Fruit fly (Drosophila melanogaster): ENCODE data around the gene Lk6.

The Lk6 gene

DNA sequence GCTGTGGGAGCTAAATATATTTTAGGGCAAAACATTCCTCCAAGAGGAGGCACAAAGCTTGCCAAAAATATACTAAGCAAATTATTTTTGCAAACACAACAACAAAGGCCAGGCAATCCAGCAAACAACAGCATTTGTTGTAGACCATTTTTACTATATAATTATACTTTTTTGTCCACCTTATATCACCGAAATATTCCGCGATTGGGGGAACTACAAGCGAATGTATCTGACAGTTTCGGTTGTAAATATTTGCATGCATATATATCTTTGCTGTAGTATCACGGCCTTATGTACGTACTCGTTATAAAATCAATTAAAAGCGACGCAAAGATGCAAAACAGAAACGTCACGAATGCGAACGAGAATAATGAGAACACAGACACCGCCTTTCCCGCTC lies 48.2 kb upstream of the Lk6 start:
- TF ChIP-seq klu (GFP tag; IDR thresholded peaks at IDR 0.05): no peak
- TF ChIP-seq Pdp1 (GFP tag; optimal IDR thresholded peaks at IDR 0.05): no peak
- no peak for TF ChIP-seq CG7839 (tag; optimal IDR thresholded peaks at IDR 0.05)

DNA sequence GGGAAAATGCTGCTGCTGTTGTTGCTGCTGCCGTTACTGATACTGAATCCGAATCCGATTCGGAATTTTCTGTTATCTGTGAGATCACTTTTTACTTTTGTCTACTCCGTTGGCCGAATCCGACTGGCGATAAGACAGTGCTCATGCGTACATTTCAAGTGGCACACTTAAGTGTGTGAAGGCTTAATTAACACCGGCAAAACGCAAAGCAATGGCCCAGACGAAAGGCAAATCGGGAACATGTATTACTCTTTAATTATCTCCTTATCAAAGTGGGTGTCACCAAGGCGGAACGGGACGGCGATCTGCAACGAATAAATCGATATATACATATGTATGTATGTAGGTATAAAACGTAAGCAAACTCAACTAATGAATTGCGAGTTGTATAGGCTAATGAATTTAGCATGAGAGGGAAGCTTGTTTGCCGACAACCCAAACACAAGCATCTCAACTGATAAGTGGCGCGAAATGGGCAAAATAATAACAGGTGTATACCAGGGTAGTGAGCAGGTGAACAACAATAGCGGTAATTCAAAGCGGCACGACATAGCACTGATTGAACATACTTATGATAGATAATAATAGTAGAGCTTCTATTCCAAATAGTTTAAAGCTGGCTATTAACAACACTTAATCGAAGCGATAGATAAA lies 46.7 kb upstream of the Lk6 start:
- no peak for TF ChIP-seq Sry-β (GFP tag; optimal IDR thresholded peaks at IDR 0.05)
- no peak for TF ChIP-seq dmrt99B (tag; optimal IDR thresholded peaks at IDR 0.05)
- TF ChIP-seq Tbp (GFP tag; optimal IDR thresholded peaks at IDR 0.05): no peak
- no peak for TF ChIP-seq Trl (optimal IDR thresholded peaks at IDR 0.05)
- no peak for TF ChIP-seq Trl (GFP tag; optimal IDR thresholded peaks at IDR 0.05)
- TF ChIP-seq exex (tag; optimal IDR thresholded peaks at IDR 0.05): peak; percentile 89
- peak; percentile 40 for TF ChIP-seq sens (GFP tag)
- TF ChIP-seq Sry-δ (GFP tag; optimal IDR thresholded peaks at IDR 0.05): no peak
- TF ChIP-seq abd-A (tag; optimal IDR thresholded peaks at IDR 0.05): no peak
- 0 out of 3 replicates have a peak, but pooled peaks have one; percentile 19 for TF ChIP-seq vnd (GFP tag; IDR thresholded peaks at IDR 0.05; ENCODE audit: partially characterized antibody)
- TF ChIP-seq Hand (GFP tag; optimal IDR thresholded peaks at IDR 0.05): no peak
- TF ChIP-seq oc (tag; optimal IDR thresholded peaks at IDR 0.05): no peak
- peak; percentile 59 for TF ChIP-seq CG18599 (GFP tag; optimal IDR thresholded peaks at IDR 0.05)
- no peak for TF ChIP-seq CG18619 (GFP tag; optimal IDR thresholded peaks at IDR 0.05)
- no peak for TF ChIP-seq Dek (tag; optimal IDR thresholded peaks at IDR 0.05)
- TF ChIP-seq grn (GFP tag; optimal IDR thresholded peaks at IDR 0.05): peak; percentile 88
- TF ChIP-seq CoRest (tag; optimal IDR thresholded peaks at IDR 0.05): no peak
- peak; percentile 12 for TF ChIP-seq lab (GFP tag; optimal IDR thresholded peaks at IDR 0.05)
- no peak for TF ChIP-seq Gsc (GFP tag; IDR thresholded peaks at IDR 0.05)
- no peak for TF ChIP-seq nerfin-2 (GFP tag; IDR thresholded peaks at IDR 0.05; ENCODE audit: partially characterized antibody)
- TF ChIP-seq Scr (GFP tag; IDR thresholded peaks at IDR 0.05; ENCODE audit: partially characterized antibody): no peak
- TF ChIP-seq Rfx (GFP tag; IDR thresholded peaks at IDR 0.05): no peak
- TF ChIP-seq Optix (GFP tag; IDR thresholded peaks at IDR 0.05): no peak
- TF ChIP-seq CG11723 (GFP tag; optimal IDR thresholded peaks at IDR 0.05): no peak
- no peak for TF ChIP-seq Stat92E (GFP tag; optimal IDR thresholded peaks at IDR 0.05)
- peak; percentile 75 for TF ChIP-seq mirr (GFP tag; optimal IDR thresholded peaks at IDR 0.05)
- no peak for TF ChIP-seq ase (GFP tag; IDR thresholded peaks at IDR 0.05)
- no peak for TF ChIP-seq CG2712 (tag; optimal IDR thresholded peaks at IDR 0.05)
- TF ChIP-seq CG15073 (GFP tag; optimal IDR thresholded peaks at IDR 0.05): no peak
- no peak for TF ChIP-seq ham (GFP tag; IDR thresholded peaks at IDR 0.05)
- TF ChIP-seq lbe (GFP tag; optimal IDR thresholded peaks at IDR 0.05): no peak
- TF ChIP-seq hkb (optimal IDR thresholded peaks at IDR 0.05): no peak
- no peak for TF ChIP-seq hkb (GFP tag; IDR thresholded peaks at IDR 0.05)
- no peak for TF ChIP-seq CG10366 (GFP tag; IDR thresholded peaks at IDR 0.05)
- TF ChIP-seq TFAM (GFP tag; optimal IDR thresholded peaks at IDR 0.05): no peak
- TF ChIP-seq sug (tag; optimal IDR thresholded peaks at IDR 0.05): peak; percentile 21
- TF ChIP-seq CG8359 (GFP tag; optimal IDR thresholded peaks at IDR 0.05; ENCODE audit: borderline replicate concordance): no peak
- no peak for TF ChIP-seq Fer3 (tag; optimal IDR thresholded peaks at IDR 0.05)
- TF ChIP-seq insv (GFP tag; optimal IDR thresholded peaks at IDR 0.05): no peak
